Worm (Caenorhabditis elegans) whole organism, young adult: ENCODE data around the gene Y45G12B.2.
A peak's percentile ranks its signal among the peaks of the same experiment; 100 is the strongest.

Experiments used
- F22D6.2 ChIP-seq: sonication (generic microtip); optimal IDR thresholded peaks from 2 replicates; lab custom pipeline; 2016; ENCODE audit warnings: mild to moderate bottlenecking, missing genetic modification characterization, missing compliant biosample characterization
- F37B4.10 ChIP-seq: fragments of 200-800 bp; sonication (Bioruptor generic); IDR thresholded peaks from 2 replicates; pipeline ENCODE4 v1.3.6; 2022; ENCODE audit warnings: missing genetic modification characterization, missing compliant biosample characterization
- F57A8.1 ChIP-seq: fragments of 200-800 bp; sonication (Bioruptor generic); optimal IDR thresholded peaks from 2 replicates; lab custom pipeline; 2018; ENCODE audit warnings: mild to moderate bottlenecking, missing genetic modification characterization, moderate library complexity, missing compliant biosample characterization
- K11D2.4 ChIP-seq: fragments of 200-800 bp; sonication (Bioruptor generic); IDR thresholded peaks from 2 replicates; pipeline ENCODE4 v1.3.6; 2022; ENCODE audit warnings: missing genetic modification reagents, missing genetic modification characterization, missing compliant biosample characterization
- K12H6.12 ChIP-seq: fragments of 200-800 bp; sonication (Bioruptor generic); optimal IDR thresholded peaks from 2 replicates; lab custom pipeline; 2018; ENCODE audit warnings: mild to moderate bottlenecking, missing genetic modification characterization, missing compliant biosample characterization
- T07F8.4 ChIP-seq: sonication (generic microtip); optimal IDR thresholded peaks from 2 replicates; lab custom pipeline; 2016; ENCODE audit warnings: mild to moderate bottlenecking, missing genetic modification characterization, moderate library complexity, missing compliant biosample characterization
- T26A5.8 ChIP-seq: sonication (generic microtip); optimal IDR thresholded peaks from 2 replicates; lab custom pipeline; 2016; ENCODE audit warnings: missing genetic modification characterization, missing compliant biosample characterization
- Y53G8AR.9 ChIP-seq: fragments of 200-800 bp; sonication (Bioruptor generic); conservative IDR thresholded peaks from 2 replicates; pipeline ENCODE4 v1.3.6; 2022; ENCODE audit warnings: missing genetic modification reagents, missing genetic modification characterization, missing compliant biosample characterization
- akir-1 ChIP-seq: fragments of 200-800 bp; sonication (Bioruptor generic); optimal IDR thresholded peaks from 2 replicates; lab custom pipeline; 2018; ENCODE audit warnings: mild to moderate bottlenecking, missing genetic modification characterization, moderate library complexity, missing compliant biosample characterization
- ama-1 ChIP-seq, 3 experiments: fragments of 150-350 bp in 1 of 3; sonication (generic microtip) in 2 of 3; optimal IDR thresholded peaks; 2 replicates each; lab custom pipeline; 2014 to 2018; ENCODE audit warnings: missing biosample characterization in 2 of 3, missing genetic modification characterization in 2 of 3, missing genetic modification reagents in 2 of 3
- aptf-3 ChIP-seq: fragments of 200-800 bp; sonication (Bioruptor generic); IDR thresholded peaks from 2 replicates; pipeline ENCODE4 v1.3.6; 2022; ENCODE audit warnings: missing genetic modification characterization, missing compliant biosample characterization
- atf-7 ChIP-seq: sonication (generic microtip); optimal IDR thresholded peaks from 2 replicates; lab custom pipeline; 2017; ENCODE audit warnings: mild to moderate bottlenecking, missing genetic modification characterization, missing compliant biosample characterization
- athp-1 ChIP-seq: sonication (generic microtip); optimal IDR thresholded peaks from 2 replicates; lab custom pipeline; 2017; ENCODE audit warnings: mild to moderate bottlenecking, missing genetic modification characterization, missing compliant biosample characterization
- ccch-3 ChIP-seq: fragments of 200-800 bp; sonication (Bioruptor generic); optimal IDR thresholded peaks from 2 replicates; lab custom pipeline; 2018; ENCODE audit warnings: mild to moderate bottlenecking, missing genetic modification characterization, missing compliant biosample characterization
- cebp-1 ChIP-seq, 2 experiments: fragments of 200-800 bp in 1 of 2; sonication (Bioruptor generic) in 1 of 2; sonication (generic microtip) in 1 of 2; IDR thresholded peaks in 1 of 2; optimal IDR thresholded peaks in 1 of 2; 2 replicates each; pipeline versions ENCODE4 v1.3.6 to Lab custom; 2017 to 2022; ENCODE audit warnings: missing compliant biosample characterization in 2 of 2, missing genetic modification characterization in 2 of 2, mild to moderate bottlenecking in 1 of 2, missing genetic modification reagents in 1 of 2, moderate library complexity in 1 of 2
- cebp-2 ChIP-seq: fragments of 200-800 bp; sonication (Bioruptor generic); IDR thresholded peaks from 2 replicates; pipeline ENCODE4 v1.3.6; 2022; ENCODE audit warnings: missing genetic modification characterization, missing compliant biosample characterization
- ceh-58 ChIP-seq: fragments of 200-800 bp; sonication (Bioruptor generic); IDR thresholded peaks from 2 replicates; pipeline ENCODE4 v1.3.6; 2022; ENCODE audit warnings: missing genetic modification characterization, missing compliant biosample characterization
- ceh-91 ChIP-seq: fragments of 200-800 bp; sonication (Bioruptor generic); IDR thresholded peaks from 2 replicates; pipeline ENCODE4 v1.3.6; 2022; ENCODE audit warnings: missing genetic modification reagents, missing genetic modification characterization, missing compliant biosample characterization
- dox-1 ChIP-seq: fragments of 200-800 bp; sonication (Bioruptor generic); IDR thresholded peaks from 2 replicates; pipeline ENCODE4 v1.3.6; 2022; ENCODE audit warnings: missing genetic modification reagents, missing genetic modification characterization, missing compliant biosample characterization
- dpl-1 ChIP-seq: fragments of 150-350 bp; optimal IDR thresholded peaks from 2 replicates; lab custom pipeline; 2014; ENCODE audit warnings: missing biosample characterization, missing genetic modification reagents, missing genetic modification characterization
- egl-18 ChIP-seq: fragments of 200-800 bp; sonication (Bioruptor generic); IDR thresholded peaks from 2 replicates; pipeline ENCODE4 v1.3.6; 2022; ENCODE audit warnings: missing genetic modification reagents, missing genetic modification characterization, missing compliant biosample characterization
- egl-44 ChIP-seq: fragments of 200-800 bp; sonication (Bioruptor generic); IDR thresholded peaks from 2 replicates; pipeline ENCODE4 v1.3.6; 2022; ENCODE audit warnings: missing genetic modification reagents, missing genetic modification characterization, missing compliant biosample characterization
- egrh-3 ChIP-seq: fragments of 200-800 bp; sonication (Bioruptor generic); IDR thresholded peaks from 2 replicates; pipeline ENCODE4 v1.3.6; 2022; ENCODE audit warnings: missing genetic modification reagents, missing genetic modification characterization, missing compliant biosample characterization
- ets-4 ChIP-seq: fragments of 200-800 bp; sonication (Bioruptor generic); optimal IDR thresholded peaks from 2 replicates; lab custom pipeline; 2018; ENCODE audit warnings: mild to moderate bottlenecking, missing genetic modification characterization, missing compliant biosample characterization
- hmg-20 ChIP-seq: fragments of 200-800 bp; sonication (Bioruptor generic); IDR thresholded peaks from 2 replicates; pipeline ENCODE4 v1.3.6; 2022; ENCODE audit warnings: missing genetic modification reagents, missing genetic modification characterization, missing compliant biosample characterization
- hsf-1 ChIP-seq: fragments of 200-800 bp; sonication (Bioruptor generic); IDR thresholded peaks from 2 replicates; pipeline ENCODE4 v1.3.6; 2022; ENCODE audit warnings: missing genetic modification reagents, missing genetic modification characterization, missing compliant biosample characterization
- lsy-27 ChIP-seq: sonication (generic microtip); optimal IDR thresholded peaks from 2 replicates; lab custom pipeline; 2017; ENCODE audit warnings: missing genetic modification characterization, mild to moderate bottlenecking, missing compliant biosample characterization, antibody characterized with exemption, missing genotype, borderline replicate concordance; ENCODE audit not compliant: insufficient read depth
- madf-10 ChIP-seq: sonication (generic microtip); optimal IDR thresholded peaks from 2 replicates; lab custom pipeline; 2016; ENCODE audit warnings: mild to moderate bottlenecking, missing genetic modification characterization, missing compliant biosample characterization
- madf-3 ChIP-seq: fragments of 200-800 bp; sonication (Bioruptor generic); IDR thresholded peaks from 2 replicates; pipeline ENCODE4 v1.3.6; 2022; ENCODE audit warnings: missing genetic modification reagents, missing genetic modification characterization, missing compliant biosample characterization
- madf-8 ChIP-seq: fragments of 200-800 bp; sonication (Bioruptor generic); conservative IDR thresholded peaks from 2 replicates; pipeline ENCODE4 v1.3.6; 2022; ENCODE audit warnings: missing genetic modification reagents, missing genetic modification characterization, missing compliant biosample characterization
- mel-28 ChIP-seq: sonication (generic microtip); optimal IDR thresholded peaks from 2 replicates; lab custom pipeline; 2016; ENCODE audit warnings: borderline replicate concordance, mild to moderate bottlenecking, missing genetic modification characterization, missing compliant biosample characterization
- nhr-120 ChIP-seq: fragments of 200-800 bp; sonication (Bioruptor generic); IDR thresholded peaks from 2 replicates; pipeline ENCODE4 v1.3.6; 2022; ENCODE audit warnings: missing genetic modification characterization, missing compliant biosample characterization
- nhr-27 ChIP-seq: fragments of 200-800 bp; sonication (Bioruptor generic); optimal IDR thresholded peaks from 2 replicates; lab custom pipeline; 2018; ENCODE audit warnings: mild to moderate bottlenecking, missing genetic modification characterization, moderate library complexity, missing compliant biosample characterization
- nhr-80 ChIP-seq: sonication (generic microtip); optimal IDR thresholded peaks from 2 replicates; lab custom pipeline; 2016; ENCODE audit warnings: missing genetic modification characterization, missing compliant biosample characterization
- nhr-90 ChIP-seq: sonication (generic microtip); optimal IDR thresholded peaks from 2 replicates; lab custom pipeline; 2016; ENCODE audit warnings: missing genotype, mild to moderate bottlenecking, missing genetic modification characterization, missing compliant biosample characterization
- pbrm-1 ChIP-seq: fragments of 200-800 bp; sonication (Bioruptor generic); IDR thresholded peaks from 2 replicates; pipeline ENCODE4 v1.3.6; 2022; ENCODE audit warnings: missing genetic modification reagents, missing genetic modification characterization, missing compliant biosample characterization
- rpc-1 ChIP-seq, 2 experiments: fragments of 150-350 bp in 1 of 2; sonication (generic microtip) in 1 of 2; optimal IDR thresholded peaks; 2 replicates each; lab custom pipeline; 2014 to 2018; ENCODE audit warnings: missing biosample characterization in 1 of 2, missing genetic modification characterization in 1 of 2, missing genetic modification reagents in 1 of 2, missing genotype in 1 of 2
- sdz-38 ChIP-seq: sonication (generic microtip); optimal IDR thresholded peaks from 2 replicates; lab custom pipeline; 2016; ENCODE audit warnings: missing genotype, missing genetic modification characterization, missing compliant biosample characterization
- sea-2 ChIP-seq: fragments of 200-800 bp; sonication (Bioruptor generic); IDR thresholded peaks from 2 replicates; pipeline ENCODE4 v1.3.6; 2022; ENCODE audit warnings: missing genetic modification characterization, missing compliant biosample characterization
- snpc-1.1 ChIP-seq: sonication (generic microtip); optimal IDR thresholded peaks from 2 replicates; lab custom pipeline; 2017; ENCODE audit warnings: missing genetic modification characterization, mild to moderate bottlenecking, missing compliant biosample characterization, antibody characterized with exemption, moderate library complexity, missing genotype, missing genetic modification reagents; ENCODE audit not compliant: insufficient read depth
- snpc-4 ChIP-seq, 5 experiments: fragments of 150-350 bp in 1 of 5; sonication (generic microtip) in 4 of 5; optimal IDR thresholded peaks; 2 replicates each; lab custom pipeline; 2014 to 2018; ENCODE audit warnings: missing genetic modification characterization in 5 of 5, missing biosample characterization in 3 of 5, antibody characterized with exemption in 2 of 5, mild to moderate bottlenecking in 2 of 5, missing compliant biosample characterization in 2 of 5, missing genotype in 2 of 5, moderate library complexity in 2 of 5, missing genetic modification reagents in 1 of 5
- tbx-9 ChIP-seq: sonication (generic microtip); optimal IDR thresholded peaks from 2 replicates; lab custom pipeline; 2016; ENCODE audit warnings: borderline replicate concordance, missing genetic modification characterization, inconsistent platforms, missing compliant biosample characterization
- tlf-1 ChIP-seq: fragments of 200-800 bp; sonication (Bioruptor generic); optimal IDR thresholded peaks from 2 replicates; lab custom pipeline; 2018; ENCODE audit warnings: mild to moderate bottlenecking, missing genetic modification characterization, missing compliant biosample characterization
- unc-130 ChIP-seq: sonication (generic microtip); optimal IDR thresholded peaks from 2 replicates; lab custom pipeline; 2016; ENCODE audit warnings: missing genetic modification reagents, missing genetic modification characterization, missing compliant biosample characterization
- ztf-26 ChIP-seq: sonication (generic microtip); optimal IDR thresholded peaks from 2 replicates; lab custom pipeline; 2017; ENCODE audit warnings: missing genetic modification characterization, missing compliant biosample characterization
- ztf-3 ChIP-seq: fragments of 200-800 bp; sonication (Bioruptor generic); optimal IDR thresholded peaks from 2 replicates; lab custom pipeline; 2018; ENCODE audit warnings: mild to moderate bottlenecking, missing genetic modification characterization, missing compliant biosample characterization
- ztf-6 ChIP-seq: fragments of 200-800 bp; sonication (Bioruptor generic); IDR thresholded peaks from 2 replicates; pipeline ENCODE4 v1.3.6; 2022; ENCODE audit warnings: missing genetic modification reagents, missing genetic modification characterization, missing compliant biosample characterization

Y45G12B.2 gene

DNA sequence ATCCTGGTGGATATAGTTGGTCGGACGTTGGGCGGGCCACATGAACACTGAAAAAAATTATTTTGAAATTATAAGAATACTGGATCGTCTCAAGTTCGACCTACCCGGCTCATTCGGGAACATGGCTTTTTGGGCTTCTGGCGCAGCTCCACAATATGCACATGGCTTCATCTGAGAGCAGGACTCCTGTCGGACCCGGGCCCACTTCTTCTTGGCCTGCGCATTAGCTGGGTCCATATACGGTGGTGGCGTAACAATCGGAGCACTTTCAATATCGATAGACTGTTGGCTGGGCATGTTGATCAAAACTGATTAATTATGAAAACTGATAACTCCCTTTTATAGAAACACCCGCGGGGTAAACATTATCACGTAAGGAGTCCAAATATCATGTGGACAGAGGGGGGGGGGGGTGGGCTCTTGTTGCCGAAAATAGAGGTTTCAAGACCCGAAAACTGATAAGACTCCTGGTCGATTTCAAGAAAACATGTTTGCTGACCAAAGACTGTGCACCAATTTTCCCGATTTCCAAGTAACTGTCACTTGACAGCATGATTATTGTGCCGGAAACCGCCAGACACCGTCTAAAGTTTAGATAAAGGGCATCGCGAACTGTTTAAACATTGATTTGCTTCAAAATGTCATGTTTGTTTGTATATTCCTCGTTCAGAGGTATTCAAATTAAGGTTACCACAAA lies 36.4 kb downstream of the Y45G12B.2 start, which contains the start of gene dod-3 (continued):
- no peak for TF ChIP-seq athp-1
- peak; percentile 71 for TF ChIP-seq dox-1 (GFP tag; lab: Robert Waterston, UW)
- no peak for TF ChIP-seq ceh-58 (GFP tag; lab: Robert Waterston, UW)
- TF ChIP-seq ceh-91 (GFP tag; lab: Robert Waterston, UW), result no peak
- peak; percentile 90 for TF ChIP-seq atf-7 (tag; lab: Kevin White, UChicago)
- no peak for TF ChIP-seq hsf-1 (GFP tag; lab: Robert Waterston, UW)
- no peak for TF ChIP-seq dpl-1 (GFP tag; lab: Kevin White, UChicago)
- no peak for TF ChIP-seq cebp-2 (GFP tag; lab: Robert Waterston, UW)
- TF ChIP-seq madf-3 (GFP tag; lab: Robert Waterston, UW), result no peak
- TF ChIP-seq pbrm-1, result no peak
- no peak for TF ChIP-seq sea-2
- no peak for TF ChIP-seq T26A5.8 (tag; lab: Kevin White, UChicago)
- no peak for TF ChIP-seq ztf-26 (tag; lab: Kevin White, UChicago)
- TF ChIP-seq F57A8.1 (GFP tag; lab: Kevin White, UChicago), result no peak
- no peak for TF ChIP-seq F37B4.10
- no peak for TF ChIP-seq akir-1 (GFP tag; lab: Kevin White, UChicago)
- no peak for TF ChIP-seq nhr-90 (tag; lab: Kevin White, UChicago)
- TF ChIP-seq K12H6.12 (tag; lab: Kevin White, UChicago), result no peak
- TF ChIP-seq hmg-20 (GFP tag; lab: Robert Waterston, UW), result no peak
- no peak for TF ChIP-seq ccch-3 (GFP tag; lab: Kevin White, UChicago)
- no peak for TF ChIP-seq cebp-1 (GFP tag; IDR thresholded peaks at IDR 0.05; lab: Robert Waterston, UW)
- no peak for TF ChIP-seq cebp-1 (tag; optimal IDR thresholded peaks at IDR 0.05; lab: Kevin White, UChicago)
- no peak for TF ChIP-seq unc-130 (GFP tag; lab: Kevin White, UChicago)
- TF ChIP-seq nhr-27 (tag; lab: Kevin White, UChicago), result no peak
- no peak for TF ChIP-seq madf-8 (GFP tag; lab: Robert Waterston, UW)
- TF ChIP-seq ama-1 (optimal IDR thresholded peaks at IDR 0.05; lab: Kevin White, UChicago), result peak; percentile 57
- TF ChIP-seq ama-1 (GFP tag; optimal IDR thresholded peaks at IDR 0.05; lab: Kevin White, UChicago), result no peak
- TF ChIP-seq madf-10 (tag; lab: Kevin White, UChicago), result no peak
- peak; percentile 8; the same call in 1 of the 2 replicates for TF ChIP-seq egrh-3 (GFP tag; lab: Robert Waterston, UW)
- TF ChIP-seq egl-18, result no peak
- no peak for TF ChIP-seq tbx-9 (tag; lab: Kevin White, UChicago)
- TF ChIP-seq nhr-80 (tag; lab: Kevin White, UChicago), result peak; percentile 94
- TF ChIP-seq ztf-6, result no peak
- TF ChIP-seq snpc-1.1 (tag; lab: Kevin White, UChicago), result no peak
- TF ChIP-seq tlf-1, result peak; percentile 63
- TF ChIP-seq K11D2.4 (GFP tag; lab: Robert Waterston, UW), result no peak
- 0 out of 2 replicates have a peak, but pooled peaks have one; percentile 65 for TF ChIP-seq egl-44 (GFP tag; lab: Robert Waterston, UW)
- TF ChIP-seq F22D6.2 (tag; lab: Kevin White, UChicago), result no peak
- TF ChIP-seq, all 124 proteins: peak for 13

DNA sequence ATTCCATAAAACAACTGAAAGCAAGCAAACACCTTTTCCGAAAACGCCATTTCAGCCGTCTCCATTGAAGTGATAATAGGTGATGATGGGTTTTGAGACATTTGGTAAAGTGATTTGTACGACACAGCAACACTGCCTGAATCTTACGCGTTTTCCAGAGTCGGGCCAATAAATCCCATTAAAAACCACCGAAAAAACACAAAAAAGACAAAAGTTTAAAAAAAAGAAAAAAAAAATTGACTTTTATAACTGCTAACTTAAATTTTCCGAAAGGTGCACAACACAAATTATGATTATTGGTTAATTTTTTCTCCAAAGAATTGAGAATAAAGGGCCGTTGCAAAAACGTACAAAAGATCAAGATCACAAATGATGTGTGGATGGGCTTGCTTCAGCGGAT lies 39.8 kb downstream of the Y45G12B.2 start, which contains the start of gene srg-57:
Gene srg-57 (minus strand): TSS at position 101 of the 400 bp plus-strand sequence.
- TF ChIP-seq ets-4 (GFP tag; lab: Kevin White, UChicago) (no peak), sdz-38 (tag; lab: Kevin White, UChicago) (no peak), ztf-3 (GFP tag; lab: Kevin White, UChicago) (no peak), nhr-120 (GFP tag; lab: Robert Waterston, UW) (no peak), aptf-3 (GFP tag; lab: Robert Waterston, UW) (no peak), T07F8.4 (tag; lab: Kevin White, UChicago) (no peak), lsy-27 (no peak), Y53G8AR.9 (GFP tag; lab: Robert Waterston, UW) (no peak), rpc-1 (optimal IDR thresholded peaks at IDR 0.05; lab: Kevin White, UChicago) (no peak), rpc-1 (tag; optimal IDR thresholded peaks at IDR 0.05; lab: Kevin White, UChicago) (no peak), snpc-4 (GFP tag; optimal IDR thresholded peaks at IDR 0.05; lab: Kevin White, UChicago) (no peak), snpc-4 (tag; optimal IDR thresholded peaks at IDR 0.05; lab: Kevin White, UChicago) (no peak), T26A5.8 (tag; lab: Kevin White, UChicago) (no peak), mel-28 (tag; lab: Kevin White, UChicago) (no peak)
